Fruit fly (Drosophila melanogaster) whole organism, prepupa: ENCODE data around the gene Pdxk.

ENCODE experiments used
- CG1621 ChIP-seq: fragments of 200-800 bp; sonication (Bioruptor generic); optimal IDR thresholded peaks from 3 replicates; lab custom pipeline; 2018; ENCODE audit warnings: missing biosample characterization, mild to moderate bottlenecking, missing genetic modification characterization
- OdsH ChIP-seq: fragments of 200-800 bp; sonication (Bioruptor generic); optimal IDR thresholded peaks from 3 replicates; lab custom pipeline; 2016; ENCODE audit warnings: missing biosample characterization, missing genetic modification characterization

dm6 chr3L:9399855-9400254, 39.7 kb downstream of the Pdxk start:
- no peak for TF ChIP-seq OdsH
- peak; percentile 55 for TF ChIP-seq CG1621 (tag; lab: Kevin White, UChicago)
